Fruit fly (Drosophila melanogaster) whole organism, embryonic: ENCODE data around the gene qm.

Experiments
- Adf1 ChIP-seq: fragments of 200-800 bp; sonication (Bioruptor generic); IDR thresholded peaks from 2 replicates; pipeline ENCODE4 v1.3.6; 2022; ENCODE audit warnings: missing biosample characterization, missing genetic modification characterization
- CG1024 ChIP-seq: fragments of 200-800 bp; sonication (Bioruptor generic); IDR thresholded peaks from 2 replicates; pipeline ENCODE4 v1.3.6; 2022; ENCODE audit warnings: missing biosample characterization, missing genetic modification characterization
- CG11247 ChIP-seq: fragments of 200-800 bp; sonication (Bioruptor generic); IDR thresholded peaks from 2 replicates; pipeline ENCODE4 v1.3.6; 2022; ENCODE audit warnings: missing biosample characterization, missing genetic modification characterization
- CG11504 ChIP-seq: fragments of 200-800 bp; sonication (Bioruptor generic); optimal IDR thresholded peaks from 3 replicates; lab custom pipeline; 2019; ENCODE audit warnings: missing biosample characterization, mild to moderate bottlenecking, missing genetic modification characterization, moderate library complexity
- CG11560 ChIP-seq: fragments of 200-800 bp; sonication (Bioruptor generic); IDR thresholded peaks from 3 replicates; pipeline ENCODE4 v1.3.6; 2022; ENCODE audit warnings: missing biosample characterization, missing genetic modification characterization
- CG12391 ChIP-seq: fragments of 200-800 bp; sonication (Bioruptor generic); optimal IDR thresholded peaks from 3 replicates; lab custom pipeline; 2018; ENCODE audit warnings: missing biosample characterization, mild to moderate bottlenecking, missing genetic modification characterization, moderate library complexity
- CG14014 ChIP-seq: fragments of 200-800 bp; sonication (Bioruptor generic); IDR thresholded peaks from 2 replicates; pipeline ENCODE4 v1.3.6; 2022; ENCODE audit warnings: missing biosample characterization, missing genetic modification characterization
- CG15514 ChIP-seq: fragments of 200-800 bp; sonication (Bioruptor generic); optimal IDR thresholded peaks from 3 replicates; lab custom pipeline; 2017; ENCODE audit warnings: missing biosample characterization, missing genetic modification characterization, mild to moderate bottlenecking, moderate library complexity, missing genetic modification reagents
- CG15601 ChIP-seq: fragments of 200-800 bp; sonication (Bioruptor generic); optimal IDR thresholded peaks from 3 replicates; lab custom pipeline; 2019; ENCODE audit warnings: missing biosample characterization, mild to moderate bottlenecking, missing genetic modification characterization, moderate library complexity
- CG1602 ChIP-seq: fragments of 200-800 bp; sonication (Bioruptor generic); optimal IDR thresholded peaks from 3 replicates; lab custom pipeline; 2016; ENCODE audit warnings: missing biosample characterization, missing genetic modification characterization
- CG1647 ChIP-seq: fragments of 200-800 bp; sonication (Bioruptor generic); optimal IDR thresholded peaks from 3 replicates; lab custom pipeline; 2016; ENCODE audit warnings: missing biosample characterization, missing genetic modification characterization
- CG1832 ChIP-seq: fragments of 200-800 bp; sonication (Bioruptor generic); optimal IDR thresholded peaks from 2 replicates; lab custom pipeline; 2017; ENCODE audit warnings: missing biosample characterization, mild to moderate bottlenecking, missing genetic modification characterization, inconsistent platforms
- CG30431 ChIP-seq: fragments of 200-800 bp; sonication (Bioruptor generic); optimal IDR thresholded peaks from 2 replicates; lab custom pipeline; 2017; ENCODE audit warnings: missing biosample characterization, missing genetic modification characterization
- CG3163 ChIP-seq: fragments of 200-800 bp; sonication (Bioruptor generic); optimal IDR thresholded peaks from 3 replicates; lab custom pipeline; 2016; ENCODE audit warnings: missing biosample characterization, missing genetic modification characterization
- CG33213 ChIP-seq: fragments of 200-800 bp; sonication (Bioruptor generic); optimal IDR thresholded peaks from 3 replicates; lab custom pipeline; 2016; ENCODE audit warnings: missing biosample characterization, missing genetic modification characterization
- CG42726 ChIP-seq: fragments of 200-800 bp; sonication (Bioruptor generic); IDR thresholded peaks from 2 replicates; pipeline ENCODE4 v1.3.6; 2022; ENCODE audit warnings: missing biosample characterization, missing genetic modification characterization; ENCODE audit not compliant: partially characterized antibody
- CG4282 ChIP-seq: fragments of 200-800 bp; sonication (Bioruptor generic); optimal IDR thresholded peaks from 2 replicates; lab custom pipeline; 2016; ENCODE audit warnings: missing biosample characterization, missing genetic modification characterization
- CG5953 ChIP-seq: fragments of 200-800 bp; sonication (Bioruptor generic); IDR thresholded peaks from 2 replicates; pipeline ENCODE4 v1.3.6; 2022; ENCODE audit warnings: missing biosample characterization, missing genetic modification characterization
- CG6272 ChIP-seq: fragments of 200-800 bp; sonication (Bioruptor generic); IDR thresholded peaks from 2 replicates; pipeline ENCODE4 v1.3.6; 2022; ENCODE audit warnings: missing biosample characterization, missing genetic modification characterization
- CG8281 ChIP-seq: fragments of 200-800 bp; sonication (Bioruptor generic); optimal IDR thresholded peaks from 2 replicates; lab custom pipeline; 2018; ENCODE audit warnings: missing biosample characterization, mild to moderate bottlenecking, missing genetic modification characterization, moderate library complexity
- CG9876 ChIP-seq: fragments of 200-800 bp; sonication (Bioruptor generic); optimal IDR thresholded peaks from 2 replicates; lab custom pipeline; 2016; ENCODE audit warnings: missing biosample characterization, missing genetic modification characterization
- Deaf1 ChIP-seq: fragments of 200-800 bp; optimal IDR thresholded peaks from 3 replicates; lab custom pipeline; 2019; ENCODE audit warnings: missing biosample characterization, mild to moderate bottlenecking, missing genetic modification characterization, moderate library complexity
- Doc3 ChIP-seq: fragments of 200-800 bp; sonication (Bioruptor generic); IDR thresholded peaks from 3 replicates; pipeline ENCODE4 v1.3.6; 2022; ENCODE audit warnings: missing biosample characterization, missing genetic modification characterization; ENCODE audit not compliant: partially characterized antibody
- Fer3 ChIP-seq: fragments of 200-800 bp; sonication (Bioruptor generic); optimal IDR thresholded peaks from 2 replicates; lab custom pipeline; 2018; ENCODE audit warnings: missing biosample characterization, mild to moderate bottlenecking, missing genetic modification characterization, moderate library complexity
- HHEX ChIP-seq: fragments of 200-800 bp; sonication (Bioruptor generic); optimal IDR thresholded peaks from 3 replicates; lab custom pipeline; 2017; ENCODE audit warnings: missing biosample characterization, mild to moderate bottlenecking, missing genetic modification characterization, missing genetic modification reagents
- Hr3 ChIP-seq: fragments of 200-800 bp; sonication (Bioruptor generic); optimal IDR thresholded peaks from 3 replicates; lab custom pipeline; 2016; ENCODE audit warnings: missing biosample characterization, missing genetic modification characterization
- Hr51 ChIP-seq, 2 experiments: fragments of 200-800 bp; sonication (Bioruptor generic); optimal IDR thresholded peaks; 2 replicates in 1 of 2; 3 replicates in 1 of 2; lab custom pipeline; 2016 to 2018; ENCODE audit warnings: missing biosample characterization in 2 of 2, missing genetic modification characterization in 2 of 2, mild to moderate bottlenecking in 1 of 2, moderate library complexity in 1 of 2
- MTF-1 ChIP-seq: fragments of 200-800 bp; sonication (Bioruptor generic); optimal IDR thresholded peaks from 2 replicates; lab custom pipeline; 2018; ENCODE audit warnings: missing biosample characterization, mild to moderate bottlenecking, missing genetic modification characterization, borderline replicate concordance
- Mrtf ChIP-seq: fragments of 200-800 bp; sonication (Bioruptor generic); IDR thresholded peaks from 3 replicates; pipeline ENCODE4 v1.3.6; 2022; ENCODE audit warnings: missing biosample characterization, missing genetic modification characterization
- Myb ChIP-seq: fragments of 200-800 bp; sonication (Bioruptor generic); optimal IDR thresholded peaks from 2 replicates; lab custom pipeline; 2016; ENCODE audit warnings: missing biosample characterization, missing genetic modification characterization
- Oaz ChIP-seq: fragments of 200-800 bp; sonication (Bioruptor generic); IDR thresholded peaks from 2 replicates; pipeline ENCODE4 v1.3.6; 2022; ENCODE audit warnings: missing biosample characterization, missing genetic modification characterization
- Opbp ChIP-seq: fragments of 200-800 bp; sonication (Bioruptor generic); IDR thresholded peaks from 3 replicates; pipeline ENCODE4 v1.3.6; 2022; ENCODE audit warnings: missing biosample characterization, missing genetic modification characterization; ENCODE audit not compliant: partially characterized antibody
- Stat92E ChIP-seq, 3 experiments: fragments of >200 bp in 2 of 3; fragments of 200-800 bp in 1 of 3; sonication (Bioruptor generic) in 1 of 3; optimal IDR thresholded peaks; 2 replicates each; lab custom pipeline; 2017 to 2019; ENCODE audit warnings: missing biosample characterization in 3 of 3, missing genetic modification characterization in 3 of 3, mild to moderate bottlenecking in 1 of 3, moderate library complexity in 1 of 3
- az2 ChIP-seq: fragments of 200-800 bp; sonication (Bioruptor generic); optimal IDR thresholded peaks from 3 replicates; lab custom pipeline; 2016; ENCODE audit warnings: missing biosample characterization, missing genetic modification characterization
- crp ChIP-seq, 2 experiments: fragments of 200-800 bp; sonication (Bioruptor generic); optimal IDR thresholded peaks; 2 replicates in 1 of 2; 3 replicates in 1 of 2; lab custom pipeline; 2017; ENCODE audit warnings: missing biosample characterization in 2 of 2, missing genetic modification characterization in 2 of 2, mild to moderate bottlenecking in 1 of 2, moderate library complexity in 1 of 2
- disco-r ChIP-seq: fragments of 200-800 bp; sonication (Bioruptor generic); optimal IDR thresholded peaks from 2 replicates; lab custom pipeline; 2016; ENCODE audit warnings: missing biosample characterization, missing genetic modification characterization
- en ChIP-seq: fragments of 200-800 bp; sonication (Bioruptor generic); optimal IDR thresholded peaks from 2 replicates; lab custom pipeline; 2016; ENCODE audit warnings: missing biosample characterization, missing genetic modification characterization
- fd102C ChIP-seq: fragments of 200-800 bp; sonication (Bioruptor generic); optimal IDR thresholded peaks from 2 replicates; lab custom pipeline; 2018; ENCODE audit warnings: missing biosample characterization, mild to moderate bottlenecking, missing genetic modification characterization, moderate library complexity
- ind ChIP-seq: fragments of 200-800 bp; sonication (Bioruptor generic); optimal IDR thresholded peaks from 3 replicates; lab custom pipeline; 2016; ENCODE audit warnings: missing biosample characterization, missing genetic modification characterization
- mam ChIP-seq: fragments of 200-800 bp; sonication (Bioruptor generic); optimal IDR thresholded peaks from 3 replicates; lab custom pipeline; 2016; ENCODE audit warnings: missing biosample characterization, missing genetic modification characterization
- nmo ChIP-seq: fragments of 200-800 bp; sonication (Bioruptor generic); optimal IDR thresholded peaks from 2 replicates; lab custom pipeline; 2018; ENCODE audit warnings: missing biosample characterization, mild to moderate bottlenecking, missing genetic modification characterization, moderate library complexity
- onecut ChIP-seq: fragments of 200-800 bp; sonication (Bioruptor generic); IDR thresholded peaks from 2 replicates; pipeline ENCODE4 v1.3.6; 2022; ENCODE audit warnings: missing biosample characterization, missing genetic modification characterization
- pfk ChIP-seq: fragments of 200-800 bp; sonication (Bioruptor generic); optimal IDR thresholded peaks from 2 replicates; lab custom pipeline; 2018; ENCODE audit warnings: missing biosample characterization, mild to moderate bottlenecking, missing genetic modification characterization, moderate library complexity
- sc ChIP-seq, 3 experiments: fragments of >200 bp in 2 of 3; fragments of 200-800 bp in 1 of 3; sonication (Bioruptor generic) in 1 of 3; optimal IDR thresholded peaks; 2 replicates in 2 of 3; 3 replicates in 1 of 3; lab custom pipeline; 2017; ENCODE audit warnings: mild to moderate bottlenecking in 1 of 3, missing biosample characterization in 1 of 3, missing genetic modification characterization in 1 of 3, missing genetic modification reagents in 1 of 3
- scrt ChIP-seq: fragments of 200-800 bp; sonication (Bioruptor generic); optimal IDR thresholded peaks from 2 replicates; lab custom pipeline; 2018; ENCODE audit warnings: missing biosample characterization, mild to moderate bottlenecking, missing genetic modification characterization, moderate library complexity
- tna ChIP-seq: fragments of 200-800 bp; sonication (Bioruptor generic); IDR thresholded peaks from 2 replicates; pipeline ENCODE4 v1.3.6; 2022; ENCODE audit warnings: missing biosample characterization, missing genetic modification characterization; ENCODE audit not compliant: partially characterized antibody
- trem ChIP-seq: fragments of 200-800 bp; optimal IDR thresholded peaks from 3 replicates; lab custom pipeline; 2019; ENCODE audit warnings: missing biosample characterization, mild to moderate bottlenecking, missing genetic modification characterization, moderate library complexity
- wor ChIP-seq: fragments of 200-800 bp; sonication (Bioruptor generic); IDR thresholded peaks from 2 replicates; pipeline ENCODE4 v1.3.6; 2022; ENCODE audit warnings: missing biosample characterization, missing genetic modification characterization
- zfh2 ChIP-seq: fragments of 200-800 bp; sonication (Bioruptor generic); optimal IDR thresholded peaks from 2 replicates; lab custom pipeline; 2016; ENCODE audit warnings: missing biosample characterization, missing genetic modification characterization

The qm gene

dm6 chr3L:7323348-7323747, 24.8 kb upstream of the qm start, which contains the start of the genes RhoGEF4 and Rint1 (continued):
- TF ChIP-seq CG42726 (GFP tag; lab: Robert Waterston, UW) (0 out of 2 replicates have a peak, but pooled peaks have one; percentile 58), wor (GFP tag; lab: Robert Waterston, UW) (peak; percentile 72), HHEX (no peak), CG11560 (tag; lab: Robert Waterston, UW) (0 out of 3 replicates have a peak, but pooled peaks have one; percentile 44), ind (GFP tag; lab: Kevin White, UChicago) (peak; percentile 68), fd102C (GFP tag; lab: Kevin White, UChicago) (no peak), en (GFP tag; lab: Kevin White, UChicago) (no peak), MTF-1 (no peak), Adf1 (GFP tag; lab: Robert Waterston, UW) (peak; percentile 60), Opbp (no peak; the same call in 2 of the 3 replicates), CG8281 (no peak), CG30431 (GFP tag; lab: Kevin White, UChicago) (peak; percentile 61), CG5953 (GFP tag; lab: Robert Waterston, UW) (0 out of 2 replicates have a peak, but pooled peaks have one; percentile 7), CG15514 (peak; percentile 52), CG1024 (GFP tag; lab: Robert Waterston, UW) (peak; percentile 55), Doc3 (GFP tag; lab: Robert Waterston, UW) (no peak), Deaf1 (no peak), Fer3 (tag; lab: Kevin White, UChicago) (peak; percentile 41), CG11504 (no peak), nmo (GFP tag; lab: Kevin White, UChicago) (peak; percentile 84), Hr3 (GFP tag; lab: Kevin White, UChicago) (peak; percentile 81), mam (GFP tag; lab: Kevin White, UChicago) (peak; percentile 55), tna (GFP tag; lab: Robert Waterston, UW) (no peak), Stat92E (GFP tag; optimal IDR thresholded peaks at IDR 0.05; lab: Kevin White, UChicago) (peak in 1 of 3 experiments; percentile 38), CG15601 (peak; percentile 72), sc (optimal IDR thresholded peaks at IDR 0.05; lab: Kevin White, UChicago) (no peak), sc (GFP tag; optimal IDR thresholded peaks at IDR 0.05; lab: Kevin White, UChicago) (peak; percentile 48), CG14014 (GFP tag; lab: Robert Waterston, UW) (no peak), disco-r (GFP tag; lab: Kevin White, UChicago) (no peak), CG1602 (GFP tag; lab: Kevin White, UChicago) (peak; percentile 73), az2 (GFP tag; lab: Kevin White, UChicago) (peak; percentile 78), CG1647 (GFP tag; lab: Kevin White, UChicago) (peak; percentile 37), pfk (GFP tag; lab: Kevin White, UChicago) (no peak), CG9876 (GFP tag; lab: Kevin White, UChicago) (no peak), Myb (peak; percentile 79), CG33213 (no peak), CG4282 (no peak), zfh2 (GFP tag; lab: Kevin White, UChicago) (peak; percentile 53), CG11247 (GFP tag; lab: Robert Waterston, UW) (peak; percentile 75), CG6272 (GFP tag; lab: Robert Waterston, UW) (peak; percentile 73), CG1832 (GFP tag; lab: Kevin White, UChicago) (no peak), onecut (no peak), Hr51 (GFP tag; optimal IDR thresholded peaks at IDR 0.05; lab: Kevin White, UChicago) (peak in 1 of 2 experiments; percentile 75), CG12391 (tag; lab: Kevin White, UChicago) (peak; percentile 86), crp (GFP tag; optimal IDR thresholded peaks at IDR 0.05; lab: Kevin White, UChicago) (peak in 1 of 2 experiments; percentile 52), Mrtf (0 out of 3 replicates have a peak, but pooled peaks have one; percentile 36), Oaz (GFP tag; lab: Robert Waterston, UW) (no peak), trem (peak; percentile 82), CG3163 (GFP tag; lab: Kevin White, UChicago) (no peak), scrt (peak; percentile 61)
